Worm (Caenorhabditis elegans) whole organism, dauer: ENCODE data around the gene ZK1127.5.
"Not testable (repeated sequence)": the region's sequence is repeated elsewhere in the genome, so short reads cannot be mapped to it uniquely, and the experiment has no call there.

Experiments used
- unc-62 ChIP-seq: sonication (generic microtip); optimal IDR thresholded peaks from 2 replicates; lab custom pipeline; 2017; ENCODE audit warnings: missing biosample characterization, missing genetic modification reagents, missing genetic modification characterization

Gene ZK1127.5

ce11 chrII:7057860-7058259, 7.4 kb downstream of the ZK1127.5 start, which contains the start of gene cth-2:
Gene cth-2 (minus strand): TSS chrII:7057960.
- TF ChIP-seq unc-62 (GFP tag; lab: Kevin White, UChicago): no peak

- no peak for TF ChIP-seq unc-62 (GFP tag; lab: Kevin White, UChicago)
These were observed 8.8 kb downstream of the ZK1127.5 start for ce11 chrII:7059274-7059757.

- no peak for TF ChIP-seq unc-62 (GFP tag; lab: Kevin White, UChicago)
These were observed 9.7 kb downstream of the ZK1127.5 start for ce11 chrII:7060202-7060601.

- TF ChIP-seq unc-62 (GFP tag; lab: Kevin White, UChicago): no peak
These were observed 10.3 kb downstream of the ZK1127.5 start for ce11 chrII:7060791-7061190.

- no peak for TF ChIP-seq unc-62 (GFP tag; lab: Kevin White, UChicago)
These were observed 11.3 kb downstream of the ZK1127.5 start, which contains the start of gene acs-6 for ce11 chrII:7061730-7062129. Gene acs-6 (plus strand): TSS chrII:7062030.

ce11 chrII:7065391-7065790, 14.9 kb downstream of the ZK1127.5 start, which contains the start of gene nos-2:
Gene nos-2 (plus strand): TSS chrII:7065618.
- TF ChIP-seq unc-62 (GFP tag; lab: Kevin White, UChicago): no peak

ce11 chrII:7069866-7070265, 19.4 kb downstream of the ZK1127.5 start, which contains the start of gene him-14:
Gene him-14 (minus strand): TSS chrII:7069966.
- no peak for TF ChIP-seq unc-62 (GFP tag; lab: Kevin White, UChicago)

- no peak for TF ChIP-seq unc-62 (GFP tag; lab: Kevin White, UChicago)
These were observed 20.0 kb downstream of the ZK1127.5 start for ce11 chrII:7070434-7070833.

ce11 chrII:7072315-7072589, 21.8 kb downstream of the ZK1127.5 start, which contains the start of gene kars-1:
Gene kars-1 (minus strand): TSS chrII:7072415.
- no peak for TF ChIP-seq unc-62 (GFP tag; lab: Kevin White, UChicago)

ce11 chrII:7072590-7073536, 22.4 kb downstream of the ZK1127.5 start:
- TF ChIP-seq unc-62 (GFP tag; lab: Kevin White, UChicago): no peak

- TF ChIP-seq unc-62 (GFP tag; lab: Kevin White, UChicago): no peak
These were observed 23.1 kb downstream of the ZK1127.5 start, which contains the start of gene kat-1 for ce11 chrII:7073537-7073913. Gene kat-1 (plus strand): TSS chrII:7073814.

- TF ChIP-seq unc-62 (GFP tag; lab: Kevin White, UChicago): no peak
These were observed 25.2 kb downstream of the ZK1127.5 start, which contains the start of gene T02G5.7 for ce11 chrII:7075564-7076228. Gene T02G5.7 (plus strand): TSS chrII:7075614.

ce11 chrII:7084021-7084420, 33.5 kb downstream of the ZK1127.5 start, which contains the start of the genes T02G5.14 and T02G5.15:
Gene T02G5.14 (plus strand): TSS chrII:7084321.
Gene T02G5.15 (plus strand): TSS chrII:7084321.
- TF ChIP-seq unc-62 (GFP tag; lab: Kevin White, UChicago): not testable (repeated sequence)

- TF ChIP-seq unc-62 (GFP tag; lab: Kevin White, UChicago): no peak
These were observed 39.6 kb downstream of the ZK1127.5 start for ce11 chrII:7090085-7090484.

ce11 chrII:7090852-7091251, 40.4 kb downstream of the ZK1127.5 start:
- TF ChIP-seq unc-62 (GFP tag; lab: Kevin White, UChicago): no peak

ce11 chrII:7093339-7093821, 42.9 kb downstream of the ZK1127.5 start, which contains the start of gene T02G5.3:
Gene T02G5.3 (plus strand): TSS chrII:7093389.
- no peak for TF ChIP-seq unc-62 (GFP tag; lab: Kevin White, UChicago)
